Worm (Caenorhabditis elegans) whole organism, young adult: ENCODE results near the gene riok-3.
A peak's percentile ranks its signal among the peaks of the same experiment; 100 is the strongest.

Source experiments
- B0019.2 ChIP-seq: fragments of 200-800 bp; sonication (Bioruptor generic); conservative IDR thresholded peaks from 2 replicates; pipeline ENCODE4 v1.3.6; 2022; ENCODE audit warnings: missing genetic modification reagents, missing genetic modification characterization, missing compliant biosample characterization
- B0035.1 ChIP-seq: sonication (generic microtip); optimal IDR thresholded peaks from 2 replicates; lab custom pipeline; 2016; ENCODE audit warnings: missing genetic modification characterization, mild to moderate bottlenecking, missing compliant biosample characterization, missing genotype, missing genetic modification reagents
- C17E4.6 ChIP-seq: fragments of 200-800 bp; sonication (Bioruptor generic); IDR thresholded peaks from 2 replicates; pipeline ENCODE4 v1.3.6; 2022; ENCODE audit warnings: missing genetic modification reagents, missing genetic modification characterization, missing compliant biosample characterization
- D2030.7 ChIP-seq: fragments of 200-800 bp; sonication (Bioruptor generic); IDR thresholded peaks from 2 replicates; pipeline ENCODE4 v1.3.6; 2022; ENCODE audit warnings: missing genetic modification reagents, missing genetic modification characterization, missing compliant biosample characterization
- F10E7.11 ChIP-seq: sonication (generic microtip); optimal IDR thresholded peaks from 2 replicates; lab custom pipeline; 2017; ENCODE audit warnings: mild to moderate bottlenecking, missing genetic modification characterization, moderate library complexity, missing compliant biosample characterization
- F22D6.2 ChIP-seq: sonication (generic microtip); optimal IDR thresholded peaks from 2 replicates; lab custom pipeline; 2016; ENCODE audit warnings: mild to moderate bottlenecking, missing genetic modification characterization, missing compliant biosample characterization
- F33H1.4 ChIP-seq: fragments of 200-800 bp; sonication (Bioruptor generic); IDR thresholded peaks from 2 replicates; pipeline ENCODE4 v1.3.6; 2022; ENCODE audit warnings: missing genetic modification reagents, missing genetic modification characterization, missing compliant biosample characterization
- F39B2.1 ChIP-seq: fragments of 200-800 bp; sonication (Bioruptor generic); IDR thresholded peaks from 2 replicates; pipeline ENCODE4 v1.3.6; 2022; ENCODE audit warnings: missing genetic modification reagents, missing genetic modification characterization, missing compliant biosample characterization
- F52B5.7 ChIP-seq: sonication (generic microtip); optimal IDR thresholded peaks from 2 replicates; lab custom pipeline; 2016; ENCODE audit warnings: mild to moderate bottlenecking, missing genetic modification characterization, missing compliant biosample characterization
- T07F8.4 ChIP-seq: sonication (generic microtip); optimal IDR thresholded peaks from 2 replicates; lab custom pipeline; 2016; ENCODE audit warnings: mild to moderate bottlenecking, missing genetic modification characterization, moderate library complexity, missing compliant biosample characterization
- Y53F4B.3 ChIP-seq: fragments of 200-800 bp; sonication (Bioruptor generic); IDR thresholded peaks from 2 replicates; pipeline ENCODE4 v1.3.6; 2022; ENCODE audit warnings: missing genetic modification reagents, missing genetic modification characterization, missing compliant biosample characterization
- Y56A3A.18 ChIP-seq: fragments of 200-800 bp; sonication (Bioruptor generic); IDR thresholded peaks from 2 replicates; pipeline ENCODE4 v1.3.6; 2022; ENCODE audit warnings: missing genetic modification reagents, missing genetic modification characterization, missing compliant biosample characterization
- Y79H2A.3 ChIP-seq: fragments of 200-800 bp; sonication (Bioruptor generic); conservative IDR thresholded peaks from 2 replicates; pipeline ENCODE4 v1.3.6; 2022; ENCODE audit warnings: missing genetic modification reagents, missing genetic modification characterization, missing compliant biosample characterization
- aptf-3 ChIP-seq: fragments of 200-800 bp; sonication (Bioruptor generic); IDR thresholded peaks from 2 replicates; pipeline ENCODE4 v1.3.6; 2022; ENCODE audit warnings: missing genetic modification characterization, missing compliant biosample characterization
- athp-1 ChIP-seq: sonication (generic microtip); optimal IDR thresholded peaks from 2 replicates; lab custom pipeline; 2017; ENCODE audit warnings: mild to moderate bottlenecking, missing genetic modification characterization, missing compliant biosample characterization
- bed-2 ChIP-seq: fragments of 200-800 bp; sonication (Bioruptor generic); IDR thresholded peaks from 2 replicates; pipeline ENCODE4 v1.3.6; 2022; ENCODE audit warnings: missing genetic modification reagents, missing genetic modification characterization, missing compliant biosample characterization
- cebp-2 ChIP-seq: fragments of 200-800 bp; sonication (Bioruptor generic); IDR thresholded peaks from 2 replicates; pipeline ENCODE4 v1.3.6; 2022; ENCODE audit warnings: missing genetic modification characterization, missing compliant biosample characterization
- ceh-100 ChIP-seq: fragments of 200-800 bp; sonication (Bioruptor generic); IDR thresholded peaks from 2 replicates; pipeline ENCODE4 v1.3.6; 2022; ENCODE audit warnings: missing genetic modification reagents, missing genetic modification characterization, missing compliant biosample characterization
- dpl-1 ChIP-seq: fragments of 150-350 bp; optimal IDR thresholded peaks from 2 replicates; lab custom pipeline; 2014; ENCODE audit warnings: missing biosample characterization, missing genetic modification reagents, missing genetic modification characterization
- egl-44 ChIP-seq: fragments of 200-800 bp; sonication (Bioruptor generic); IDR thresholded peaks from 2 replicates; pipeline ENCODE4 v1.3.6; 2022; ENCODE audit warnings: missing genetic modification reagents, missing genetic modification characterization, missing compliant biosample characterization
- ekl-4 ChIP-seq: fragments of 200-800 bp; sonication (Bioruptor generic); IDR thresholded peaks from 2 replicates; pipeline ENCODE4 v1.3.6; 2022; ENCODE audit warnings: missing genetic modification reagents, missing genetic modification characterization, missing compliant biosample characterization
- fkh-3 ChIP-seq: sonication (generic microtip); optimal IDR thresholded peaks from 2 replicates; lab custom pipeline; 2016; ENCODE audit warnings: mild to moderate bottlenecking, missing genetic modification characterization, missing compliant biosample characterization
- gei-17 ChIP-seq: fragments of 200-800 bp; sonication (Bioruptor generic); optimal IDR thresholded peaks from 2 replicates; lab custom pipeline; 2018; ENCODE audit warnings: mild to moderate bottlenecking, missing genetic modification characterization, missing compliant biosample characterization
- hlh-12 ChIP-seq: sonication (generic microtip); optimal IDR thresholded peaks from 2 replicates; lab custom pipeline; 2016; ENCODE audit warnings: missing genetic modification characterization, missing compliant biosample characterization
- hmg-1.2 ChIP-seq: fragments of 200-800 bp; sonication (Bioruptor generic); IDR thresholded peaks from 2 replicates; pipeline ENCODE4 v1.3.6; 2022; ENCODE audit warnings: missing genetic modification reagents, missing genetic modification characterization, missing compliant biosample characterization
- let-607 ChIP-seq, 2 experiments: fragments of 200-800 bp in 1 of 2; sonication (Bioruptor generic) in 1 of 2; sonication (generic microtip) in 1 of 2; optimal IDR thresholded peaks; 2 replicates each; lab custom pipeline; 2016 to 2018; ENCODE audit warnings: mild to moderate bottlenecking in 2 of 2, missing compliant biosample characterization in 2 of 2, missing genetic modification characterization in 2 of 2, moderate library complexity in 2 of 2, missing genotype in 1 of 2
- lin-26 ChIP-seq: fragments of 200-800 bp; sonication (Bioruptor generic); IDR thresholded peaks from 2 replicates; pipeline ENCODE4 v1.3.6; 2022; ENCODE audit warnings: missing genetic modification reagents, missing genetic modification characterization, missing compliant biosample characterization
- lin-40 ChIP-seq: sonication (generic microtip); optimal IDR thresholded peaks from 2 replicates; lab custom pipeline; 2016; ENCODE audit warnings: missing genetic modification characterization, mild to moderate bottlenecking, missing compliant biosample characterization, missing genotype, missing genetic modification reagents
- lsl-1 ChIP-seq: fragments of 200-800 bp; sonication (Bioruptor generic); optimal IDR thresholded peaks from 2 replicates; lab custom pipeline; 2018; ENCODE audit warnings: mild to moderate bottlenecking, missing genetic modification characterization, moderate library complexity, missing compliant biosample characterization
- madf-6 ChIP-seq: fragments of 200-800 bp; sonication (Bioruptor generic); IDR thresholded peaks from 2 replicates; pipeline ENCODE4 v1.3.6; 2022; ENCODE audit warnings: missing genetic modification reagents, missing genetic modification characterization, missing compliant biosample characterization
- nhr-80 ChIP-seq: sonication (generic microtip); optimal IDR thresholded peaks from 2 replicates; lab custom pipeline; 2016; ENCODE audit warnings: missing genetic modification characterization, missing compliant biosample characterization
- rec-8 ChIP-seq, 2 experiments: sonication (generic microtip); optimal IDR thresholded peaks; 2 replicates each; lab custom pipeline; 2016; ENCODE audit warnings: mild to moderate bottlenecking in 2 of 2, missing genetic modification characterization in 2 of 2, missing genetic modification reagents in 2 of 2, missing genotype in 2 of 2, missing biosample characterization in 1 of 2, missing compliant biosample characterization in 1 of 2, moderate library complexity in 1 of 2
- snpc-3.4 ChIP-seq: sonication (generic microtip); optimal IDR thresholded peaks from 2 replicates; lab custom pipeline; 2017; ENCODE audit warnings: missing genetic modification characterization, mild to moderate bottlenecking, missing compliant biosample characterization, antibody characterized with exemption, moderate library complexity, missing genotype, missing genetic modification reagents
- snpc-4 ChIP-seq, 5 experiments: fragments of 150-350 bp in 1 of 5; sonication (generic microtip) in 4 of 5; optimal IDR thresholded peaks; 2 replicates each; lab custom pipeline; 2014 to 2018; ENCODE audit warnings: missing genetic modification characterization in 5 of 5, missing biosample characterization in 3 of 5, antibody characterized with exemption in 2 of 5, mild to moderate bottlenecking in 2 of 5, missing compliant biosample characterization in 2 of 5, missing genotype in 2 of 5, moderate library complexity in 2 of 5, missing genetic modification reagents in 1 of 5
- sptf-2 ChIP-seq: fragments of 200-800 bp; sonication (Bioruptor generic); optimal IDR thresholded peaks from 2 replicates; lab custom pipeline; 2018; ENCODE audit warnings: mild to moderate bottlenecking, missing genetic modification characterization, missing compliant biosample characterization
- tbp1 ChIP-seq: fragments of 200-800 bp; sonication (Bioruptor generic); optimal IDR thresholded peaks from 2 replicates; lab custom pipeline; 2018; ENCODE audit warnings: mild to moderate bottlenecking, missing genetic modification characterization, missing compliant biosample characterization
- tbx-9 ChIP-seq: sonication (generic microtip); optimal IDR thresholded peaks from 2 replicates; lab custom pipeline; 2016; ENCODE audit warnings: borderline replicate concordance, missing genetic modification characterization, inconsistent platforms, missing compliant biosample characterization
- zim-3 ChIP-seq: sonication (generic microtip); optimal IDR thresholded peaks from 2 replicates; lab custom pipeline; 2017; ENCODE audit warnings: mild to moderate bottlenecking, missing genetic modification characterization, moderate library complexity, missing compliant biosample characterization
- ztf-18 ChIP-seq: sonication (generic microtip); optimal IDR thresholded peaks from 2 replicates; lab custom pipeline; 2016; ENCODE audit warnings: missing genotype, mild to moderate bottlenecking, missing genetic modification characterization, missing compliant biosample characterization
- ztf-25 ChIP-seq: fragments of 200-800 bp; sonication (Bioruptor generic); IDR thresholded peaks from 2 replicates; pipeline ENCODE4 v1.3.6; 2022; ENCODE audit warnings: missing genetic modification reagents, missing genetic modification characterization, missing compliant biosample characterization
- ztf-28 ChIP-seq: fragments of 200-800 bp; sonication (Bioruptor generic); IDR thresholded peaks from 2 replicates; pipeline ENCODE4 v1.3.6; 2022; ENCODE audit warnings: missing genetic modification reagents, missing genetic modification characterization, missing compliant biosample characterization
- ztf-3 ChIP-seq: fragments of 200-800 bp; sonication (Bioruptor generic); optimal IDR thresholded peaks from 2 replicates; lab custom pipeline; 2018; ENCODE audit warnings: mild to moderate bottlenecking, missing genetic modification characterization, missing compliant biosample characterization
- ztf-6 ChIP-seq: fragments of 200-800 bp; sonication (Bioruptor generic); IDR thresholded peaks from 2 replicates; pipeline ENCODE4 v1.3.6; 2022; ENCODE audit warnings: missing genetic modification reagents, missing genetic modification characterization, missing compliant biosample characterization

riok-3 gene

DNA sequence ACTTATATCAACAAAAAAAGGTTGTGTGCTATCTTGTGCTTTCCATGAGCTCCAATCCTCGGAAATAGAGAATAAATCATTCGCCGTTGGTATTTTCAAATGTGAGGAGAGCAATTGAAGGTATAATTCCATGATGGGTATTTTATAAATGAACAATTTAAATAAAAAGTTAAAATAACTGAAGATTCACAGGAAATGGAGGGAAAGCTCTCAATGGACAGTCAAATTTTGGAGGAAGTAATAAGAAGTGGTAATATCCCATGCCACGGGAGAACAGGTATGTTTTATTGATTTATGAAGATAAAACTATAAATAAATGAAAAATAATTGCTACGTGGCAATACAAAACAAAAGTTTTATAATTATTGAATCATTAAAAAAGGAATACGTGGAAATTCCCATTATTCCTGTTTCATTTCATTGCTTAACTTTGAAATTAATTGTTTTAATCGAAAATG lies 21.6 kb downstream of the riok-3 start (continued):
- TF ChIP-seq tbp1 (GFP tag; lab: Kevin White, UChicago) (peak; percentile 4), madf-6 (GFP tag; lab: Robert Waterston, UW) (peak; percentile 42), F10E7.11 (tag; lab: Kevin White, UChicago) (peak; percentile 62), F39B2.1 (GFP tag; lab: Robert Waterston, UW) (no peak), athp-1 (tag; lab: Kevin White, UChicago) (no peak), dpl-1 (GFP tag; lab: Kevin White, UChicago) (no peak), gei-17 (GFP tag; lab: Kevin White, UChicago) (peak; percentile 3), hmg-1.2 (GFP tag; lab: Robert Waterston, UW) (peak; percentile 22; the same call in 1 of the 2 replicates)

ce11 chrIII:9782483-9783081 lies 22.2 kb downstream of the riok-3 start, which contains the start of gene R10E11.6:
Gene R10E11.6, plus strand, starts transcription at chrIII:9783006.
- peak in 1 of 2 experiments; percentile 19 for TF ChIP-seq rec-8 (tag; optimal IDR thresholded peaks at IDR 0.05; lab: Kevin White, UChicago)
- TF ChIP-seq ztf-18, result no peak
- no peak for TF ChIP-seq snpc-4 (GFP tag; optimal IDR thresholded peaks at IDR 0.05; lab: Kevin White, UChicago)
- TF ChIP-seq snpc-4 (tag; optimal IDR thresholded peaks at IDR 0.05; lab: Kevin White, UChicago), result no peak
- TF ChIP-seq let-607 (tag; optimal IDR thresholded peaks at IDR 0.05; lab: Kevin White, UChicago), result no peak
- no peak for TF ChIP-seq bed-2 (GFP tag; lab: Robert Waterston, UW)
- no peak for TF ChIP-seq D2030.7
- TF ChIP-seq aptf-3, result no peak

DNA sequence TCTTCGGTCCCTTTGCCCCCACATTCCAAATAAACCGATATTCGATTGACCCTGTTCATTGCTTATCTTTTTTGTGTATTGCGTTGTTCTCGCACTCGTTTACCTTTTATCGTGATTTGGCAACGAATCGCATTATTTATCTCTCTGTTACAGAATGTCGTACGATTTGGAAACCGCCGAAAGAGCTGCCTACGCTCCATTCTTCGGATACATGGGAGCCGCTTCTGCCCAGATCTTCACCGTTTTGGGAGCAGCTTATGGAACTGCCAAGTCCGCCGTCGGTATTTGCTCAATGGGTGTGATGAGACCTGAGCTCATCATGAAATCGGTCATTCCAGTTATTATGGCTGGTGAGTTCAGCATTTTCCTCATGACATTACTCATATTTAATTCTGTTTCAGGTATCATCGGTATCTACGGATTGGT lies 22.8 kb downstream of the riok-3 start, which contains the start of gene vha-2:
vha-2 (plus strand) TSS at position 154 of the 426 bp plus-strand sequence.
- no peak for TF ChIP-seq sptf-2 (GFP tag; lab: Kevin White, UChicago)
- 0 out of 2 replicates have a peak, but pooled peaks have one; percentile 9 for TF ChIP-seq Y56A3A.18 (GFP tag; lab: Robert Waterston, UW)
- TF ChIP-seq ztf-6 (GFP tag; lab: Robert Waterston, UW), result no peak
- TF ChIP-seq C17E4.6 (GFP tag; lab: Robert Waterston, UW), result peak; percentile 22; the same call in 1 of the 2 replicates
- TF ChIP-seq tbx-9 (tag; lab: Kevin White, UChicago), result no peak
- peak; percentile 53 for TF ChIP-seq F52B5.7 (tag; lab: Kevin White, UChicago)
- TF ChIP-seq snpc-3.4 (tag; lab: Kevin White, UChicago), result no peak
- TF ChIP-seq egl-44 (GFP tag; lab: Robert Waterston, UW), result peak; percentile 53; the same call in 1 of the 2 replicates
- TF ChIP-seq lin-26 (GFP tag; lab: Robert Waterston, UW), result no peak
- TF ChIP-seq lin-40 (tag; lab: Kevin White, UChicago), result no peak
- no peak for TF ChIP-seq zim-3 (tag; lab: Kevin White, UChicago)
- no peak for TF ChIP-seq ztf-28 (GFP tag; lab: Robert Waterston, UW)
- TF ChIP-seq Y79H2A.3 (GFP tag; lab: Robert Waterston, UW), result no peak
- TF ChIP-seq madf-6 (GFP tag; lab: Robert Waterston, UW), result peak; percentile 57
- no peak for TF ChIP-seq nhr-80
- no peak for TF ChIP-seq Y53F4B.3 (GFP tag; lab: Robert Waterston, UW)
- TF ChIP-seq cebp-2 (GFP tag; lab: Robert Waterston, UW), result no peak
- no peak for TF ChIP-seq lsl-1 (GFP tag; lab: Kevin White, UChicago)
- no peak for TF ChIP-seq ceh-100 (GFP tag; lab: Robert Waterston, UW)
- no peak for TF ChIP-seq aptf-3
- TF ChIP-seq B0019.2, result no peak
- TF ChIP-seq T07F8.4 (tag; lab: Kevin White, UChicago), result no peak
- TF ChIP-seq ztf-25 (GFP tag; lab: Robert Waterston, UW), result no peak
- peak; percentile 55 for TF ChIP-seq B0035.1 (tag; lab: Kevin White, UChicago)
- TF ChIP-seq snpc-4 (GFP tag; optimal IDR thresholded peaks at IDR 0.05; lab: Kevin White, UChicago), result no peak
- TF ChIP-seq snpc-4 (tag; optimal IDR thresholded peaks at IDR 0.05; lab: Kevin White, UChicago), result peak in 1 of 4 experiments; percentile 29
- TF ChIP-seq F22D6.2 (tag; lab: Kevin White, UChicago), result no peak
- TF ChIP-seq F39B2.1 (GFP tag; lab: Robert Waterston, UW), result no peak
- no peak for TF ChIP-seq fkh-3 (tag; lab: Kevin White, UChicago)
- TF ChIP-seq F33H1.4, result no peak; the same call in 1 of the 2 replicates
- TF ChIP-seq ekl-4 (GFP tag; lab: Robert Waterston, UW), result peak; percentile 80
- TF ChIP-seq ztf-3 (GFP tag; lab: Kevin White, UChicago), result no peak
- no peak for TF ChIP-seq hlh-12 (tag; lab: Kevin White, UChicago)
